Fruit fly (Drosophila melanogaster): ENCODE measurements around the gene CG6441.

CG6441 gene

DNA sequence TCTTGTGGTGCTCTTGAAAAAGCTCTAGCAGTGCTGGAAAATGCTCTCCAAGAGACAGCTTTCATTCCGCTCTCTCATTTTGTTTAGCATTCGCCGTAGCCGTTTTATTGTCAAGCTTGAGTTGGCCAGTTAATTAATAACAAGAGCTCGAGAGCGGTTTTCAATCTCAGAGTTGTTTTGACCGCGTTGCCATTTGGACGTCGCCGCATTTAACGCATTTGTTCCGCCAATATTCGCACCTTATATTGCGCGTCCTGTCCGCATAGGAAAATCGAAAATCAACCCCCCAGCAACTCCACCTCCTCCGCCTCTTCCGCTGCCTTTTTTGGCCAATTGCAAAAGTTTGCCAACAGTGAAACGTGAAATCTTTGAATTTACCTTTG, 37.2 kb upstream of the CG6441 start, which contains the start of gene CG5973:
TSS of gene CG5973 (plus strand) at position 168 of the 383 bp plus-strand sequence.
- no peak for TF ChIP-seq noc (tag; optimal IDR thresholded peaks at IDR 0.05)

DNA sequence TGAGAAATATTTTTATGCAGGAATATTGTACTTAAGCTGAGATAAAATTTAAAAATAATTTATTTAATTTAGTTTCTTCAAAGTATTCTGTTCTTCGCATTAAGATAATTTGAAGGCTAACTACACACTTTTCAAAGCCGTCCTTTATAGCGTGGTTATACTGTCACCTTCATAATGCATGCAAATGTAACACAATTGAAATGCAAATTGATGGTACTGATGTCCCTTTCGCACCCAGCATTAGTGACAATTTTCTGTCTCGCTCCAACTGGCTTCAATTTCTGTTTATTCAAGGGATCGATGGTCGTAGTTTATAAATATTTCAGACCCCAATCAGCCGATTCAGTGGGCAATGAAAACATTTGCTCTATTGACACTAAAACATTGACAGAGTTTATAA, 36.0 kb upstream of the CG6441 start:
- TF ChIP-seq noc (tag; optimal IDR thresholded peaks at IDR 0.05): no peak

DNA sequence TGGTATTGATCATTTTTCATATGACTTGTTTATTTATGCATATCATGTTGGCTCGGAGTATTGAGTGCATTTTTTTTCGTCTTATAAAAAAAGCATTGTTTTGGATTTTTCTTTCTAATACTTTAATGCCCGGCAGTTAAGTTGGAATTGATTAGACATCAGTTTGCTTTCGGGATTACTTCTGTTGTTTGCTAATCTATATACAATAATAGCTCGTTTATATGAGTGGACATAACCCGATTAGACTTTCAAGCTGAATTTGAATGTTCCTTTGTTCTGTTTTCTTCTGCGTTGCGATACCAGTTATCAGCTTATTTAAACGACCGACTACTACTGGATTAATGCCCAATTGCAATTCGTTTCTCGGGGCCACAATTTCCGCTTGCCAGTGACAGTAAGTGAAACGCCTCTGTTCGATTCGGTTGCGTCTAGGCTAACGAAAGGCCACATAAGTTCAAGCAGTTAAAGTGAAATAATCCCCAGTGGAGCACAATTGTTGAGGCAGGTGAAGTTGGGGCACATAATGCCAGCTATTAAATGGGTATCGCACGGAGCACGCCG, 34.0 kb upstream of the CG6441 start:
- no peak for TF ChIP-seq noc (tag; optimal IDR thresholded peaks at IDR 0.05)

DNA sequence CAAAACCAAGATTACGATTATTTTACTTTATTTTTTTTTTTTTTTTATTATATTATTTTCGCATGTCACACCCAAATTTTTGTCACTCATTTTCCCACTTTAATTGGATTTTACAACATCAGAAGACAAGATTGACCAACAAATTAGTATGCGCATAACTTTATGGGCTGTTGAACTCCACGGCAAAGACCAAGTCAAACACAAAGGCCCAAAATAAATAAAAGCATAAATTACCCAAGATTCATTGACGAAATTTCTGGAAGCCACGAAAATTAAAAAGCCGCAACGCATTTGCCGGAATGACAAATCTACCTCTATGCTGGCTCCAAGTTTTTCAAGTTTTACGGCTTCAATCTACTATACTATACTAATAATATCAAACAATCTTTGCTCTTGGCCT, 32.4 kb upstream of the CG6441 start:
- no peak for TF ChIP-seq noc (tag; optimal IDR thresholded peaks at IDR 0.05)

DNA sequence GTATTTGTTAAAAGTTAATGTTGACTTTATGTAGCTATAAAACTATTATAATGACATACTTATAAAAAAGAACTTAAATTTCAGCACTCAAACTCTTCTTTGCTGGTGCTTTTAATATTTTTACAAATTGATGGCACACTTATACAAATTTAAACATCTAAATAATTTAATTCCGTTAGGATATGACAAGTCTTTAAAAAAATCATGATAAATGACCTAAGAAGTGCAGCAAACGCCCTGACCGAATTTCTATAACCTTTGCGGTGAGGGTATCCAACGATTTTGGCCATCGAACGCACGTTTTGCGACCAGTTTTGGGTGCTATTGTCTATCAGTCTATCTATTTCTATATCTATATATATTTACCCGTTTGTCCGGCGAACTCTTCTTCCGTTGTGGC, 31.6 kb upstream of the CG6441 start:
- TF ChIP-seq noc (tag; optimal IDR thresholded peaks at IDR 0.05): peak; percentile 64

DNA sequence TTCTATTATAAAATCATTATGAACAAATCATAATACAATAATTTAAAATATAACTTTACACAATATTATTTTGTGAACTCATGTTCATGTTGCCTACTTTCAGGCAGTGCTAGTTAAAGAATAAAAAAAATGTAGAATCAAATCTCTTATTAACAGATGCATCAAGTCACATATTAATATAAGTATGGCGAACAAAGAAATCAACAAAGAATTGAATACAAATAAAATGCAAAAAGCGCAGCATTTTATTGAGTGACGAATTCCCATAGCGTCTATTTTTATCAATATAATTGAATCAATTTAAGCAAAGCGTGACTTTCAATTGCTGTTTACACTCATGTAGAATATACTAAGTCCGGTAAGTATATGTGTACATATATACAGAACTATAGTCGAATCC, 26.7 kb upstream of the CG6441 start:
- no peak for TF ChIP-seq noc (tag; optimal IDR thresholded peaks at IDR 0.05)

DNA sequence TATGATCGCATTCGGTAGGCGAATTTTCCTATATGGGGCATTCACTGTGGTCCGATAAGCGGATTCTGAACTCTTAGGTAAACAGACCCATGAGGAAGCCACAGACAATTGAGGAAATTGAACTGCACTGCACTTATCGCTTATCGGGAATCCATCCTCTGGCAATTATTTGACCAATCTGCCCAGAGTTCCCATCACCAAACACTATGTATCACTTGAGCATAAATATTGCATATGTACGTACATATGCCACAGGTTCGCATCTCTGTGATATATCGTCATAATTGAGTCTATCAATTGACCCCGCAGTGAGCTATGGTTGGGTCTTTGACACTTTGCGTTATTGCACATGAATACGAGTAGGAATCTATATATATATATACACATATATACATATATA, 26.1 kb upstream of the CG6441 start:
- TF ChIP-seq noc (tag; optimal IDR thresholded peaks at IDR 0.05): no peak

DNA sequence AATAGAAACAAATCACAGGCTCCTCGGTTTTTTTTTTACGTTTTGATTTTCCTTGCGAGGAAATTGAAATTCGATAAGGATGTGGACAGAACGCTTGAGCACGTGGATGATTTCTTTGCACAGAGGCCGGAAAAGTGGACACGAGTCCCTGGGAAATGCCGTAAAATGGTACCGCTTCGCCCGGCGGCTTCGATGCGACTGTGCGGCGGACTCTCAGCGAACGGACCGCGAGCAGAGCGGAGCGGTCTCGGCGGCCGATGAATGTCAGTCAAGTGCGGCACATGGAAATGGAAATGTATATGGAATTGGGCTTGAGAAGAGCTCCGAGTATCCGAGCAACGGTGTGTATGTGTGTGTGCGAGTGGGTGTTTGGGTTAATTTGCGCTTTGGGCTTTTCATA, 23.5 kb upstream of the CG6441 start, which contains the start of gene santa-maria:
TSS of gene santa-maria (minus strand) at position 279 of the 400 bp plus-strand sequence.
- no peak for TF ChIP-seq noc (tag; optimal IDR thresholded peaks at IDR 0.05)

DNA sequence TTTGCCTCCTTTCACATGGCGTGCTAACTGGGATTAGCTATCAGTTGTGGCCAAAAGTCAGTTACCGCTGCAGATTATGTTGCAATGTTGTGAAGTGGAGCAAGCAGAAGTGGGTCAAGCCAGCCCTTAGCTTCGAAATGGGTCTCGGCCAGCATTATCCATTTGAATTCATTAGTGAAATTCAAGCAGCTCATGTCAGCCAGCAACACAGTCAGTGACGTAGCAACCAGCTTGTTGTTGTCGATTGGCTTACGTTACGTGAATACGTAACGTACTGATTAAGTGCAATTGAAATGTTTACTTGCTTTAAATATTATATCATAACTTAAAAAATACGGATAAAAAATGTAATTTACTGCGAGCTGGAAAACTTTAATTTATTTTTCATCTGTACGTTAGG, 22.4 kb upstream of the CG6441 start:
- no peak for TF ChIP-seq noc (tag; optimal IDR thresholded peaks at IDR 0.05)

DNA sequence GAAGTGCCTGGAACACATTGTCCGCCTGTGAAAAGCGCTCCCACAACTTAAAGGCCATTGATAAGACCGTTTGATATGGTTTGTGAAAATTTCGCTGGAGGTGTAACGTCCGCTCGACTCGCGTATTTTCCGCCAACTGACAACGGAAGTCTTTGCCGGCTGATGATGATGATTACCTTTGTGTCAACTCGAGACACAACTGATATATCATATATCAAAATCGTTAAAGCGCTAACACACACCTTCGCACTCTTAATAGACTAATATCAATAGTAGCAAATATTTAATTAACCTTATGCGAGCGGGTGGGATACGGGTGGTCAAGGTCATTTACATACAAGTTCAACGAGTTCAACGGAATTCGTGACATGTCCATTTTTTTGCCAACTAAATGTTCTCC, 20.4 kb upstream of the CG6441 start, which contains the start of gene Gr28a:
TSS of gene Gr28a (minus strand) at position 101 of the 400 bp plus-strand sequence.
- no peak for TF ChIP-seq noc (tag; optimal IDR thresholded peaks at IDR 0.05)

DNA sequence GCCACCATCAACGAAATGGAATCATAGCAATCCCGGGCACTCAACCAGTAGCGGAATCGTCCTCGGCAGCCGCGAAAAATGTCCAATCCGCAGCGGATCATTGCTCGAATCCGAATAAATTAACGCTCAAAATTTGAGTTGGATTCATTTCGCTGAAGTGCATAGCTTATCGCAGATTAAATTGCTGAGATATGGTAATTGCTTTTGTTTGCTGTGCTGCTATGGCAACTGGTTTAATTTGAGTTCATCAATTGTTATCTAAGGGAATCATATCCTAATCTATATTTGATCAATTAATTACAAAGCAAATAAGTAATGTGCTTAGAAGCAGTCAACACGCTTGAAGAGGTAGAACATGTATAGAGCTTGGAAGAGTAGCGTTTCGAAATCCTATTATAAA, 12.4 kb upstream of the CG6441 start, which contains the start of gene Gr28b:
TSS of gene Gr28b (minus strand) at position 101 of the 400 bp plus-strand sequence.
- no peak for TF ChIP-seq noc (tag; optimal IDR thresholded peaks at IDR 0.05)

DNA sequence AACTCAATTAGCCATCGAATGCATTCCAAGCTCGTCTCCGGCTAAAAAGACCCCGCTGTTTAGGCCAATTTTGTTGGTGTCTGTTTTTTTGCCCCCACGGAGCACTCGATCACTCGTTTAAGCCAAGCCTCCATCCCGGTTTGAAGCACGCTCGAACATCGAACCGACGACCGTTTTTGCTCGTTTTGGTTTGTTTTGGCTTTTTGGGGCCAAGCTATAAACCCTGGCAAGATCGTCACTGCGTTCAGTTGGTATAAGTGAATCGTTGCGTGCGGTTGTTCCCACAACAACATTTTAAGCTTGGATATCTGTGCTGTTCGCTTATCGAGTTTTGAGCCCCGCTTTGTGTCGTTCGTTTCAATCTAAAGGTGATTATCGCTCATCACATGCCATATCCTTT, 8.2 kb upstream of the CG6441 start, which contains the start of gene CG6055:
TSS of gene CG6055 (plus strand) at position 240 of the 400 bp plus-strand sequence.
- no peak for TF ChIP-seq noc (tag; optimal IDR thresholded peaks at IDR 0.05)

DNA sequence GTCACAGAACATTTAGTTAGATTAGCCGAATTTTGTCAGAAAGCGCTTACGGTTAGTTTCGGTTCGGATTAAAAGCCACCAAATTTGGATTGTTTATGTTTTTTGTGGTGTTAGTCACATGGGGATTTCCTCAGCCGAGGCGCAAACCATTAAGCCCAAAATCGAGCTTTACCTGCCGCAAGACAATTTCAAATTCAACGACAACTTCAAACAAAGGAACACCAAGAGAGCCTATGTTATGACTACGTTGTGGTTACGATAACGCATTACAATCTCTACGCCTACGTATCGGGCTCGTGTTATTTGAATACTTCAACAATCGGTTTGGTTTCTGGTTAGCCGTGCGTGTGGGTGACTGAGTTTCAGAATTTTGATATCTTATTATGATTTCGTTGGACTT, 1.3 kb upstream of the CG6441 start:
- no peak for TF ChIP-seq noc (tag; optimal IDR thresholded peaks at IDR 0.05)

DNA sequence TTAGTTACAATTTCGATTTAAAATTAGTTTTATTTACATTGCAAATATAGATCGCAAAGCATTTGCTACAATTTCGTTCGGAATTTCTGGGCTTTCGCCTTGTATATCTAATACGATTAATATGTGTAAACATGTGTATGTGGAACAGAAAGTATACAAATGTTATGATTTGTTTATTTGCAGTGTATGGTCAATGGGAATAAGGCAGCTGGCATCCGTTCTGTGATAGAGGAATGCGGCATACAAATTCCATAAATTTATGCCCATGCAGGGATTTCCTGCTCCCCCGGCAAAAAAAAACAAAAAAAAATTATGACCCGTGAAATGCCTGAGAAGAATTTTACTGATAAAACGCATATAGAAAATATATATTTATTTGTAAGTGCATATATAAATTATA, 11.7 kb downstream of the CG6441 start:
- TF ChIP-seq noc (tag; optimal IDR thresholded peaks at IDR 0.05): no peak

DNA sequence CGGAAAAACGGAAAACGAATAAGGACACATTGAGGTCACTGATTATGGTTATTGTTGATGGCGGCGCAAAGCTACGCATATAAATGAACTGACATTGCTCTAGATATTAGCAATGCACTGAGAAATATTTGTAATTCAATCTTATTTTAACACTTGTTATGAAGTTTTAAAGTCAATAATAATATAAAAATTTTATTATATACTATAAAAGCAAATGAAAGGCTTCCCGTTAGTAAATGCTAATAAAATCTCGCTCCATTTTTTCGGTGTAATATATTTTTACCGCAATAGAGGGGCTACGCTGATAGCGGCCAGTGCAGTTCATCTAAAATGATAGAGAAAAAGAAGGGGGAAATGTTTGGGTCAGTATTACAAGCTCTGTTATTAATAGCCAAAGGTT, 17.4 kb downstream of the CG6441 start:
- no peak for TF ChIP-seq noc (tag; optimal IDR thresholded peaks at IDR 0.05)

DNA sequence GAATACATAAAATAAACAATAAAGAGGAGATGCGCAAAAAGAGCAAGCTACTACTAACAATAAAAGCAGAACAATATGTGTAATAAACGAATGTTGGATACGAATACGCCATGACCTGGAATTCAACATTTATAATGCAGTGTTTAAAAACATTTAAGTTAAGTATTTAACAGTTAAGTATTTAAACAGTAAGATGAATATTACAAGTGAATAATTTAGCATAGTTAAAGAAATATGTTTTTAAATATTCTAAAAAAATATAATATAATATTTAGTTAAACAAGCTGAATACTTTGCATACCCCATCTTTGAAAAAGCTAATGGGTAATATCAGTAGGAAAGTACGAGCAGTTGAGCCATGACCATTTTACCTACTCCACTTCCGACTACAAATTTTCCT, 18.0 kb downstream of the CG6441 start:
- peak; percentile 7 for TF ChIP-seq noc (tag; optimal IDR thresholded peaks at IDR 0.05)

DNA sequence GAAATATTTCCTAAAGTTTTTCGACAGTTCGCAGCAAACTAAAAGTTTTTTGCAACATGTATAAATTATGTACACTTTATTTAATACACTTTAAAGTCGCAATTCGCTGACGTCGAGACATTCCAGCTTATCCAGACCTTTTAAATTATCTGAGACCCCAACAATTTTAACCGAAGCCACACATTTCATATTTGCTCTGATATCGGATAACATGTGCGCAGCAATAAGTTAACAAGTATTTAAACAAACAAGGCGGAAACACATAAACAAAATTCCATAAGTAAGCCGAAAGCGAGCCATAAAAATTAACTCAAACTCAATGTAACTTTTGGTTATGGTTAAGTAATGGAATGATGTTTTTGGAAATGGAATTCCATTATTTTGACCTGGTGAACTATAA, 18.9 kb downstream of the CG6441 start:
- TF ChIP-seq noc (tag; optimal IDR thresholded peaks at IDR 0.05): no peak
